Worm (Caenorhabditis elegans) whole organism, early embryonic: ENCODE data around the gene snpc-1.2.

Experiments
- B0310.2 ChIP-seq: sonication (generic microtip); optimal IDR thresholded peaks from 2 replicates; lab custom pipeline; 2016; ENCODE audit warnings: mild to moderate bottlenecking, missing genetic modification characterization, missing compliant biosample characterization
- F13C5.2 ChIP-seq: sonication (generic microtip); optimal IDR thresholded peaks from 2 replicates; lab custom pipeline; 2017; ENCODE audit warnings: mild to moderate bottlenecking, missing genetic modification characterization, inconsistent platforms, missing compliant biosample characterization
- ceh-13 ChIP-seq: fragments of 200-800 bp; sonication (Bioruptor generic); optimal IDR thresholded peaks from 2 replicates; lab custom pipeline; 2018; ENCODE audit warnings: mild to moderate bottlenecking, missing genetic modification characterization, missing compliant biosample characterization
- ceh-36 ChIP-seq: sonication (generic microtip); optimal IDR thresholded peaks from 2 replicates; lab custom pipeline; 2016; ENCODE audit warnings: missing genetic modification characterization, inconsistent platforms, missing compliant biosample characterization
- hmbx-1 ChIP-seq: sonication (generic microtip); optimal IDR thresholded peaks from 2 replicates; lab custom pipeline; 2016; ENCODE audit warnings: mild to moderate bottlenecking, missing genetic modification characterization, missing compliant biosample characterization
- pes-1 ChIP-seq: fragments of 200-800 bp; sonication (Bioruptor generic); IDR thresholded peaks from 2 replicates; pipeline ENCODE4 v1.3.6; 2022; ENCODE audit warnings: missing genetic modification reagents, missing genetic modification characterization, missing compliant biosample characterization
- scrt-1 ChIP-seq: fragments of 200-800 bp; sonication (Bioruptor generic); IDR thresholded peaks from 2 replicates; pipeline ENCODE4 v1.3.6; 2022; ENCODE audit warnings: missing genetic modification characterization, missing compliant biosample characterization
- sea-1 ChIP-seq: fragments of 200-800 bp; sonication (Bioruptor generic); conservative IDR thresholded peaks from 2 replicates; pipeline ENCODE4 v1.3.6; 2022; ENCODE audit warnings: missing genetic modification characterization, missing compliant biosample characterization
- tbx-11 ChIP-seq: fragments of 200-800 bp; sonication (Bioruptor generic); IDR thresholded peaks from 2 replicates; pipeline ENCODE4 v1.3.6; 2022; ENCODE audit warnings: missing genetic modification characterization, missing compliant biosample characterization
- tbx-37 ChIP-seq: fragments of 200-800 bp; sonication (Bioruptor generic); conservative IDR thresholded peaks from 2 replicates; pipeline ENCODE4 v1.3.6; 2022; ENCODE audit warnings: missing genetic modification reagents, missing genetic modification characterization, missing compliant biosample characterization
- tra-4 ChIP-seq: sonication (generic microtip); optimal IDR thresholded peaks from 2 replicates; lab custom pipeline; 2017; ENCODE audit warnings: missing genetic modification characterization, missing compliant biosample characterization

Gene snpc-1.2

ce11 chrIII:13123440-13123839 lies 45.9 kb downstream of the snpc-1.2 start:
- TF ChIP-seq ceh-36 (tag; lab: Kevin White, UChicago) (no peak), tra-4 (tag; lab: Kevin White, UChicago) (no peak)

ce11 chrIII:13119520-13119919 lies 49.8 kb downstream of the snpc-1.2 start, which contains the start of gene zig-8:
TSS of gene zig-8 (plus strand) at chrIII:13119820.
- TF ChIP-seq tbx-37 (GFP tag; lab: Robert Waterston, UW) (no peak), hmbx-1 (tag; lab: Kevin White, UChicago) (no peak), tbx-11 (no peak), scrt-1 (no peak), B0310.2 (tag; lab: Kevin White, UChicago) (no peak), ceh-13 (GFP tag; lab: Kevin White, UChicago) (no peak), tra-4 (tag; lab: Kevin White, UChicago) (no peak), sea-1 (GFP tag; lab: Robert Waterston, UW) (no peak), F13C5.2 (tag; lab: Kevin White, UChicago) (no peak)

- TF ChIP-seq F13C5.2 (tag; lab: Kevin White, UChicago) = no peak
- TF ChIP-seq sea-1 (GFP tag; lab: Robert Waterston, UW) = no peak
- TF ChIP-seq pes-1 (GFP tag; lab: Robert Waterston, UW) = no peak
Observed at ce11 chrIII:13118460-13118859, 50.9 kb downstream of the snpc-1.2 start.
